Worm (Caenorhabditis elegans): ENCODE results near the gene mdt-11.
A peak's percentile ranks its signal among the peaks of the same experiment; 100 is the strongest.
"Not testable (repeated sequence)": the region's sequence is repeated elsewhere in the genome, so short reads cannot be mapped to it uniquely, and the experiment has no call there.

Gene mdt-11

ce11 chrIII:5062406-5062805 lies 41.4 kb downstream of the mdt-11 start, which contains the start of gene C45G9.4:
Gene C45G9.4 (plus strand): TSS chrIII:5062706.
- not testable (repeated sequence) for TF ChIP-seq F22D6.2 (tag; optimal IDR thresholded peaks at IDR 0.05); hrde-1 (tag; optimal IDR thresholded peaks at IDR 0.05; ENCODE audit: borderline replicate concordance); cebp-2 (GFP tag; IDR thresholded peaks at IDR 0.05)

- no peak for TF ChIP-seq mel-28 (tag; optimal IDR thresholded peaks at IDR 0.05; ENCODE audit: borderline replicate concordance)
- no peak for TF ChIP-seq Y95B8A.8 (GFP tag; IDR thresholded peaks at IDR 0.05)
- no peak for TF ChIP-seq gei-17 (GFP tag; optimal IDR thresholded peaks at IDR 0.05)
- no peak for TF ChIP-seq madf-10 (tag; optimal IDR thresholded peaks at IDR 0.05)
- no peak for TF ChIP-seq snpc-3.4 (tag; optimal IDR thresholded peaks at IDR 0.05)
- TF ChIP-seq F52B5.7 (tag; optimal IDR thresholded peaks at IDR 0.05): no peak
- TF ChIP-seq B0336.3 (GFP tag; IDR thresholded peaks at IDR 0.05): no peak
- peak; percentile 50 for TF ChIP-seq xnd-1 (tag; optimal IDR thresholded peaks at IDR 0.05)
- no peak for TF ChIP-seq F37B4.10 (GFP tag; IDR thresholded peaks at IDR 0.05)
- TF ChIP-seq nhr-120 (GFP tag; IDR thresholded peaks at IDR 0.05): no peak
- TF ChIP-seq sptf-2 (GFP tag; optimal IDR thresholded peaks at IDR 0.05): no peak
- TF ChIP-seq madf-8 (GFP tag; conservative IDR thresholded peaks at IDR 0.05): peak; percentile 36
- TF ChIP-seq ekl-4 (GFP tag; IDR thresholded peaks at IDR 0.05): 0 out of 2 replicates have a peak, but pooled peaks have one; percentile 37
- no peak for TF ChIP-seq cebp-2 (GFP tag; IDR thresholded peaks at IDR 0.05)
- no peak for TF ChIP-seq egl-18 (GFP tag; IDR thresholded peaks at IDR 0.05)
- peak; percentile 31 for TF ChIP-seq K12H6.12 (tag; optimal IDR thresholded peaks at IDR 0.05)
- TF ChIP-seq fkh-3 (tag; optimal IDR thresholded peaks at IDR 0.05): no peak
- TF ChIP-seq aptf-2 (GFP tag; conservative IDR thresholded peaks at IDR 0.05): no peak
- TF ChIP-seq Y56A3A.18 (GFP tag; IDR thresholded peaks at IDR 0.05): no peak
- TF ChIP-seq ama-1 (optimal IDR thresholded peaks at IDR 0.05): no peak
- TF ChIP-seq ama-1 (GFP tag; optimal IDR thresholded peaks at IDR 0.05): no peak
- TF ChIP-seq zim-3 (tag; optimal IDR thresholded peaks at IDR 0.05): no peak
- no peak for TF ChIP-seq hlh-12 (tag; optimal IDR thresholded peaks at IDR 0.05)
- TF ChIP-seq egrh-3 (GFP tag; IDR thresholded peaks at IDR 0.05): no peak
- TF ChIP-seq T26A5.8 (tag; optimal IDR thresholded peaks at IDR 0.05): no peak
- no peak for TF ChIP-seq ztf-22 (GFP tag; optimal IDR thresholded peaks at IDR 0.05)
- no peak for TF ChIP-seq snpc-1.1 (tag; optimal IDR thresholded peaks at IDR 0.05; ENCODE audit: insufficient read depth)
- no peak for TF ChIP-seq K11D2.4 (GFP tag; IDR thresholded peaks at IDR 0.05)
- TF ChIP-seq D2030.7 (GFP tag; IDR thresholded peaks at IDR 0.05): no peak
- no peak for TF ChIP-seq hlh-26 (GFP tag; conservative IDR thresholded peaks at IDR 0.05)
- no peak for TF ChIP-seq die-1 (tag; optimal IDR thresholded peaks at IDR 0.05)
- no peak for TF ChIP-seq akir-1 (GFP tag; optimal IDR thresholded peaks at IDR 0.05)
- TF ChIP-seq ceh-27 (GFP tag; optimal IDR thresholded peaks at IDR 0.05): peak; percentile 88
- peak; percentile 73; the same call in 1 of the 2 replicates for TF ChIP-seq madf-6 (GFP tag; IDR thresholded peaks at IDR 0.05)
- TF ChIP-seq ztf-18 (tag; optimal IDR thresholded peaks at IDR 0.05): no peak
- TF ChIP-seq ceh-91 (GFP tag; IDR thresholded peaks at IDR 0.05): no peak
- no peak for TF ChIP-seq somi-1 (GFP tag; optimal IDR thresholded peaks at IDR 0.05)
- TF ChIP-seq lin-54 (GFP tag; optimal IDR thresholded peaks at IDR 0.05): peak; percentile 83
- no peak for TF ChIP-seq let-526 (GFP tag; IDR thresholded peaks at IDR 0.05)
- no peak for TF ChIP-seq attf-5 (GFP tag; optimal IDR thresholded peaks at IDR 0.05)
- no peak for TF ChIP-seq F57A8.1 (GFP tag; optimal IDR thresholded peaks at IDR 0.05)
- TF ChIP-seq B0035.1 (tag; optimal IDR thresholded peaks at IDR 0.05): no peak
- TF ChIP-seq ccch-3 (GFP tag; optimal IDR thresholded peaks at IDR 0.05): no peak
- TF ChIP-seq Y79H2A.3 (GFP tag; conservative IDR thresholded peaks at IDR 0.05): no peak
- peak; percentile 65 for TF ChIP-seq efl-1 (GFP tag; optimal IDR thresholded peaks at IDR 0.05)
Measured at ce11 chrIII:5068675-5069233, 47.7 kb downstream of the mdt-11 start, which contains the start of the genes C45G9.11 and C45G9.2. Gene C45G9.11 (minus strand): TSS chrIII:5068725. Gene C45G9.2 (plus strand): TSS chrIII:5069066.
